Worm (Caenorhabditis elegans): Measurements from ENCODE around the gene C04G6.4.

ce11 chrII:5050776-5051175, 32.5 kb downstream of the C04G6.4 start:
- TF ChIP-seq snpc-4 (tag; optimal IDR thresholded peaks at IDR 0.05) (no peak), ham-2 (GFP tag; optimal IDR thresholded peaks at IDR 0.05) (no peak), unc-62 (GFP tag; optimal IDR thresholded peaks at IDR 0.05) (no peak), nhr-12 (tag; optimal IDR thresholded peaks at IDR 0.05) (no peak), ceh-83 (GFP tag; optimal IDR thresholded peaks at IDR 0.05) (no peak), tbx-8 (GFP tag; optimal IDR thresholded peaks at IDR 0.05) (no peak), pha-4 (tag; optimal IDR thresholded peaks at IDR 0.05) (no peak), ceh-43 (GFP tag; optimal IDR thresholded peaks at IDR 0.05) (no peak), nhr-237 (tag; optimal IDR thresholded peaks at IDR 0.05) (no peak)

Data from whole organism, mixed stage, embryonic.